Fruit fly (Drosophila melanogaster): ENCODE data around the gene CG32718.

DNA sequence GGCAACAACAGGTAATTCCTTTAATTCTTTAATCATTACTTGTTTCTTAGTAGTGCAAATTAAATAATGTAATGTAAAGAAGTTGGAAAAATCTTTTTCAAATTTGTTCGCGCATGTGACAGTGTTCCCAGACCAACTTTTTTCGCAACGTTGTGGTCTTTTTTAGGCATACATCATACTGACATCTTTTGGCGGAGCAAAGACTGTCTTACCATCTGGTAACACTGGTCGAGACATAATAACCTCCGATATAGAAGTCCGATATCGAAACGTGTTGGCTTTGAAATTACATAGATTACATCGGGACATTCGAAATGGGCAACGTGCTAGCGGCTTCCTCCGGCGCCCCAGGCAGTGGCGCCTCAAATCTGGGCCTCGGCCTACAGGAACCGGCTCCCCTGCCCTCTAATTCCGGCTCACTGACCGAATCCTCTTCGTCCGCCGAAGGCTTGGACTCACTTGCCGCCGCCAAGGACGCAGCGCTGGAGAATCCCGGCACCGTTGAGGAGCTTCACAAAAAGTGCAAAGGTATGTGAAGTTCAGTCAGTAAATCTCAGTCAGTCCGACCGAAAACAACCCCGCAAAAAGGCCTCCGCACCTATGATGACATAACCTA lies 40.7 kb upstream of the CG32718 start:
- TF ChIP-seq Myb (GFP tag; optimal IDR thresholded peaks at IDR 0.05) (peak; percentile 31), CG10366 (GFP tag; IDR thresholded peaks at IDR 0.05) (no peak), CG30020 (tag; optimal IDR thresholded peaks at IDR 0.05) (no peak), Adf1 (GFP tag; IDR thresholded peaks at IDR 0.05) (no peak), Lhr (GFP tag; optimal IDR thresholded peaks at IDR 0.05) (no peak)

All from whole organism, embryonic.